Worm (Caenorhabditis elegans) whole organism, young adult: ENCODE results near the gene B0222.1.

Experiments
- C17E4.6 ChIP-seq: fragments of 200-800 bp; sonication (Bioruptor generic); IDR thresholded peaks from 2 replicates; pipeline ENCODE4 v1.3.6; 2022; ENCODE audit warnings: missing genetic modification reagents, missing genetic modification characterization, missing compliant biosample characterization
- ccch-3 ChIP-seq: fragments of 200-800 bp; sonication (Bioruptor generic); optimal IDR thresholded peaks from 2 replicates; lab custom pipeline; 2018; ENCODE audit warnings: mild to moderate bottlenecking, missing genetic modification characterization, missing compliant biosample characterization
- efl-1 ChIP-seq: fragments of 150-350 bp; optimal IDR thresholded peaks from 2 replicates; lab custom pipeline; 2014; ENCODE audit warnings: missing biosample characterization, missing genetic modification reagents, missing genetic modification characterization
- him-1 ChIP-seq: sonication (generic microtip); optimal IDR thresholded peaks from 2 replicates; lab custom pipeline; 2016; ENCODE audit warnings: missing genotype, missing genetic modification reagents, missing genetic modification characterization, missing compliant biosample characterization
- hmg-1.2 ChIP-seq: fragments of 200-800 bp; sonication (Bioruptor generic); IDR thresholded peaks from 2 replicates; pipeline ENCODE4 v1.3.6; 2022; ENCODE audit warnings: missing genetic modification reagents, missing genetic modification characterization, missing compliant biosample characterization
- sptf-2 ChIP-seq: fragments of 200-800 bp; sonication (Bioruptor generic); optimal IDR thresholded peaks from 2 replicates; lab custom pipeline; 2018; ENCODE audit warnings: mild to moderate bottlenecking, missing genetic modification characterization, missing compliant biosample characterization
- unc-130 ChIP-seq: sonication (generic microtip); optimal IDR thresholded peaks from 2 replicates; lab custom pipeline; 2016; ENCODE audit warnings: missing genetic modification reagents, missing genetic modification characterization, missing compliant biosample characterization
- ztf-3 ChIP-seq: fragments of 200-800 bp; sonication (Bioruptor generic); optimal IDR thresholded peaks from 2 replicates; lab custom pipeline; 2018; ENCODE audit warnings: mild to moderate bottlenecking, missing genetic modification characterization, missing compliant biosample characterization

ce11 chrV:9085845-9086244 lies 48.2 kb upstream of the B0222.1 start:
- TF ChIP-seq sptf-2 (GFP tag; lab: Kevin White, UChicago) (no peak), unc-130 (GFP tag; lab: Kevin White, UChicago) (no peak), ccch-3 (GFP tag; lab: Kevin White, UChicago) (no peak), efl-1 (no peak), hmg-1.2 (GFP tag; lab: Robert Waterston, UW) (no peak), C17E4.6 (GFP tag; lab: Robert Waterston, UW) (no peak), him-1 (no peak), ztf-3 (GFP tag; lab: Kevin White, UChicago) (no peak)
